Worm (Caenorhabditis elegans): ENCODE results near the gene glo-1.
A peak's percentile ranks its signal among the peaks of the same experiment; 100 is the strongest.

glo-1 gene

DNA sequence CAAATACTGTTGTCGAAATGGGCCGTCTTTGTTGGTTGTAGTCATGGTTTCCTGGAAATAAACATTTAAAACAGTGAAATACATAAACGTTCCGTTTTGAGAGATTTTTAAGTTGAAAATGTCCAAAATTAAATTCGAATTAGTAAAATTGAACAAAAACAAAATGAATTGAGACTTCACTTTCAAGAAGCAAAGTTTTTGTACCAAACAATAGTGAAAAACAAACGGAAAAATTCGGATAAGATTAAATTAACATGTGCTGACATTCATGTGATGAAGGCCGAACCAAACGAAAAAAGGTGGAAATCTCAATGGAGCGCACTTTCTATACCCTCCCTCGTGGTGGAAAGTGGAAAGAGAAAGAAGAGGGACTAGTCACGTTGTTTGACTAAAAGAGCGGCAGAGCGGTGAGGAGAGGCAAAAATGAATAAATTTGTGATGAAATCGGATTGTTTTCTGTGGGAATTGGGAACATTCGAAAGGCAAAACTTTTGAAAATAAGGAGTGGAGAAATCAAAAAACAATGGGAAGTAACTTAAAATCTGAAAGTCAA is 43.9 kb downstream of the glo-1 start, which contains the start of gene ipla-2 (continued):
- TF ChIP-seq nhr-85 (tag) (peak; percentile 69), alr-1 (tag; optimal IDR thresholded peaks at IDR 0.05; ENCODE audit: borderline replicate concordance) (no peak), zip-4 (GFP tag; optimal IDR thresholded peaks at IDR 0.05) (no peak), ces-1 (GFP tag; optimal IDR thresholded peaks at IDR 0.05) (no peak)

- TF ChIP-seq dpl-1 (GFP tag; optimal IDR thresholded peaks at IDR 0.05) (no peak), elt-2 (tag; optimal IDR thresholded peaks at IDR 0.05) (no peak), lsy-2 (tag; optimal IDR thresholded peaks at IDR 0.05) (peak in 1 of 2 experiments; percentile 3), lin-14 (GFP tag; optimal IDR thresholded peaks at IDR 0.05) (peak; percentile 52), rnt-1 (tag; optimal IDR thresholded peaks at IDR 0.05) (peak; percentile 62), hpl-2 (GFP tag; optimal IDR thresholded peaks at IDR 0.05) (no peak), nhr-71 (tag; optimal IDR thresholded peaks at IDR 0.05) (peak; percentile 40), aha-1 (tag; optimal IDR thresholded peaks at IDR 0.05) (no peak)
Measured at ce11 chrX:9832370-9832769, 49.6 kb downstream of the glo-1 start.

- TF ChIP-seq ceh-8 (GFP tag; optimal IDR thresholded peaks at IDR 0.05), result peak; percentile 76
- TF ChIP-seq fos-1 (tag; optimal IDR thresholded peaks at IDR 0.05), result no peak
- TF ChIP-seq lir-3 (tag; optimal IDR thresholded peaks at IDR 0.05; ENCODE audit: poor library complexity), result no peak
Measured at ce11 chrX:9831215-9831614, 50.8 kb downstream of the glo-1 start, which contains the start of gene rrc-1. rrc-1 (minus strand) TSS chrX:9831288.
